Worm (Caenorhabditis elegans): ENCODE measurements around the gene gtf-2H1.

ce11 chrIV:264182-264709 is 32.7 kb upstream of the gtf-2H1 start, which contains the start of gene pat-6:
- TF ChIP-seq T26A5.8 (tag; optimal IDR thresholded peaks at IDR 0.05) (no peak), hmg-1.2 (GFP tag; IDR thresholded peaks at IDR 0.05) (peak; percentile 80; the same call in 1 of the 2 replicates), akir-1 (GFP tag; optimal IDR thresholded peaks at IDR 0.05) (no peak), madf-6 (GFP tag; IDR thresholded peaks at IDR 0.05) (no peak), egl-18 (GFP tag; IDR thresholded peaks at IDR 0.05) (no peak), nhr-179 (tag; optimal IDR thresholded peaks at IDR 0.05) (no peak), aptf-3 (GFP tag; IDR thresholded peaks at IDR 0.05) (no peak), ceh-27 (GFP tag; optimal IDR thresholded peaks at IDR 0.05) (no peak)

Data from whole organism, young adult.